Worm (Caenorhabditis elegans): ENCODE measurements around the gene Y4C6B.7.

The Y4C6B.7 gene

ce11 chrIV:5394687-5395086, 41.4 kb upstream of the Y4C6B.7 start, which contains the start of the genes perm-3 and swsn-6:
Gene perm-3, minus strand, starts transcription at chrIV:5394804.
Gene swsn-6, plus strand, starts transcription at chrIV:5395033.
- peak; percentile 9 for TF ChIP-seq unc-86 (tag; optimal IDR thresholded peaks at IDR 0.05)
- peak; percentile 35 for TF ChIP-seq nfya-1 (tag; optimal IDR thresholded peaks at IDR 0.05)
- TF ChIP-seq K09A11.1 (tag; optimal IDR thresholded peaks at IDR 0.05; ENCODE audit: insufficient read depth): peak; percentile 41
- no peak for TF ChIP-seq nhr-232 (tag; optimal IDR thresholded peaks at IDR 0.05)
- peak; percentile 41 for TF ChIP-seq ceh-34 (tag; optimal IDR thresholded peaks at IDR 0.05)
- TF ChIP-seq ceh-30 (tag; optimal IDR thresholded peaks at IDR 0.05): peak; percentile 22
- peak; percentile 91 for TF ChIP-seq ceh-48 (tag; optimal IDR thresholded peaks at IDR 0.05)
- no peak for TF ChIP-seq mec-3 (tag; optimal IDR thresholded peaks at IDR 0.05; ENCODE audit: borderline replicate concordance)
- TF ChIP-seq ceh-18 (tag; optimal IDR thresholded peaks at IDR 0.05): peak; percentile 19
- no peak for TF ChIP-seq C38D4.7 (GFP tag; optimal IDR thresholded peaks at IDR 0.05)
- TF ChIP-seq tbx-2 (tag; optimal IDR thresholded peaks at IDR 0.05): peak; percentile 30
- peak; percentile 41 for TF ChIP-seq elt-2 (tag; optimal IDR thresholded peaks at IDR 0.05)
- peak; percentile 46 for TF ChIP-seq unc-42 (tag; optimal IDR thresholded peaks at IDR 0.05)
- peak; percentile 30 for TF ChIP-seq ceh-31 (tag; optimal IDR thresholded peaks at IDR 0.05)
- peak; percentile 19 for TF ChIP-seq ceh-14 (tag; optimal IDR thresholded peaks at IDR 0.05)

- TF ChIP-seq ceh-34 (tag; optimal IDR thresholded peaks at IDR 0.05) (no peak), ceh-22 (tag; optimal IDR thresholded peaks at IDR 0.05) (no peak), C08G9.2 (tag; optimal IDR thresholded peaks at IDR 0.05) (no peak)
Observed at ce11 chrIV:5393566-5393965, 40.3 kb upstream of the Y4C6B.7 start.

ce11 chrIV:5391507-5392057, 38.3 kb upstream of the Y4C6B.7 start, which contains the start of the genes htp-1 and ZK616.5:
Gene htp-1, minus strand, starts transcription at chrIV:5391557.
Gene ZK616.5, plus strand, starts transcription at chrIV:5391929.
- no peak for TF ChIP-seq ceh-31 (tag; optimal IDR thresholded peaks at IDR 0.05)
- TF ChIP-seq K09A11.1 (tag; optimal IDR thresholded peaks at IDR 0.05; ENCODE audit: insufficient read depth): no peak
- no peak for TF ChIP-seq hlh-6 (tag; optimal IDR thresholded peaks at IDR 0.05)
- no peak for TF ChIP-seq pha-2 (tag; optimal IDR thresholded peaks at IDR 0.05)
- TF ChIP-seq ceh-34 (tag; optimal IDR thresholded peaks at IDR 0.05): no peak
- TF ChIP-seq odd-2 (tag; optimal IDR thresholded peaks at IDR 0.05): no peak
- no peak for TF ChIP-seq ztf-16 (tag; optimal IDR thresholded peaks at IDR 0.05)

ce11 chrIV:5389951-5390350, 36.7 kb upstream of the Y4C6B.7 start:
- TF ChIP-seq ceh-14 (tag; optimal IDR thresholded peaks at IDR 0.05): no peak
- no peak for TF ChIP-seq ceh-18 (tag; optimal IDR thresholded peaks at IDR 0.05)
- no peak for TF ChIP-seq odd-2 (tag; optimal IDR thresholded peaks at IDR 0.05)
- no peak for TF ChIP-seq unc-86 (tag; optimal IDR thresholded peaks at IDR 0.05)

- TF ChIP-seq syd-9 (tag; optimal IDR thresholded peaks at IDR 0.05): no peak
- no peak for TF ChIP-seq ztf-16 (tag; optimal IDR thresholded peaks at IDR 0.05)
- no peak for TF ChIP-seq ceh-31 (tag; optimal IDR thresholded peaks at IDR 0.05)
- TF ChIP-seq ahr-1 (tag; optimal IDR thresholded peaks at IDR 0.05): no peak
- TF ChIP-seq pax-1 (tag; optimal IDR thresholded peaks at IDR 0.05): peak; percentile 7
- no peak for TF ChIP-seq hlh-30 (tag; optimal IDR thresholded peaks at IDR 0.05; ENCODE audit: insufficient read depth)
Observed at ce11 chrIV:5388477-5389065, 35.3 kb upstream of the Y4C6B.7 start, which contains the start of gene elo-6. Gene elo-6, minus strand, starts transcription at chrIV:5388559.

ce11 chrIV:5385020-5385419, 31.8 kb upstream of the Y4C6B.7 start, which contains the start of gene F41H10.12:
Gene F41H10.12, plus strand, starts transcription at chrIV:5385320.
- TF ChIP-seq dve-1 (tag; optimal IDR thresholded peaks at IDR 0.05): no peak
- no peak for TF ChIP-seq K02D7.2 (tag; optimal IDR thresholded peaks at IDR 0.05)
- TF ChIP-seq elt-4 (tag; optimal IDR thresholded peaks at IDR 0.05): no peak
- TF ChIP-seq lim-6 (tag; optimal IDR thresholded peaks at IDR 0.05): no peak
- no peak for TF ChIP-seq ceh-14 (tag; optimal IDR thresholded peaks at IDR 0.05)
- TF ChIP-seq nhr-11 (tag; optimal IDR thresholded peaks at IDR 0.05): no peak
- no peak for TF ChIP-seq sox-2 (GFP tag; IDR thresholded peaks at IDR 0.05)
- TF ChIP-seq mec-3 (tag; optimal IDR thresholded peaks at IDR 0.05; ENCODE audit: borderline replicate concordance): no peak
- no peak for TF ChIP-seq ceh-48 (tag; optimal IDR thresholded peaks at IDR 0.05)
- no peak for TF ChIP-seq fax-1 (tag; optimal IDR thresholded peaks at IDR 0.05)
- TF ChIP-seq ref-2 (tag; optimal IDR thresholded peaks at IDR 0.05): no peak
- TF ChIP-seq fkh-6 (tag; optimal IDR thresholded peaks at IDR 0.05): no peak
- no peak for TF ChIP-seq pqm-1 (tag; optimal IDR thresholded peaks at IDR 0.05)
- no peak for TF ChIP-seq unc-86 (tag; optimal IDR thresholded peaks at IDR 0.05)

All from whole organism, late embryonic.